Worm (Caenorhabditis elegans) whole organism, young adult: ENCODE measurements around the gene rps-0.

Experiments
- B0035.1 ChIP-seq: sonication (generic microtip); optimal IDR thresholded peaks from 2 replicates; lab custom pipeline; 2016; ENCODE audit warnings: missing genetic modification characterization, mild to moderate bottlenecking, missing compliant biosample characterization, missing genotype, missing genetic modification reagents
- ceh-27 ChIP-seq: fragments of 200-800 bp; sonication (Bioruptor generic); optimal IDR thresholded peaks from 2 replicates; lab custom pipeline; 2018; ENCODE audit warnings: mild to moderate bottlenecking, missing genetic modification characterization, moderate library complexity, missing compliant biosample characterization
- gei-17 ChIP-seq: fragments of 200-800 bp; sonication (Bioruptor generic); optimal IDR thresholded peaks from 2 replicates; lab custom pipeline; 2018; ENCODE audit warnings: mild to moderate bottlenecking, missing genetic modification characterization, missing compliant biosample characterization
- hlh-26 ChIP-seq: fragments of 200-800 bp; sonication (Bioruptor generic); conservative IDR thresholded peaks from 2 replicates; pipeline ENCODE4 v1.3.6; 2022; ENCODE audit warnings: missing genetic modification reagents, missing genetic modification characterization, missing compliant biosample characterization
- hrde-1 ChIP-seq: sonication (generic microtip); optimal IDR thresholded peaks from 2 replicates; lab custom pipeline; 2016; ENCODE audit warnings: missing genetic modification characterization, mild to moderate bottlenecking, missing compliant biosample characterization, moderate library complexity, missing genotype, missing genetic modification reagents, borderline replicate concordance
- lin-26 ChIP-seq: fragments of 200-800 bp; sonication (Bioruptor generic); IDR thresholded peaks from 2 replicates; pipeline ENCODE4 v1.3.6; 2022; ENCODE audit warnings: missing genetic modification reagents, missing genetic modification characterization, missing compliant biosample characterization
- lsl-1 ChIP-seq: fragments of 200-800 bp; sonication (Bioruptor generic); optimal IDR thresholded peaks from 2 replicates; lab custom pipeline; 2018; ENCODE audit warnings: mild to moderate bottlenecking, missing genetic modification characterization, moderate library complexity, missing compliant biosample characterization
- nfya-1 ChIP-seq: sonication (generic microtip); optimal IDR thresholded peaks from 2 replicates; lab custom pipeline; 2017; ENCODE audit warnings: antibody characterized with exemption, missing compliant biosample characterization, missing genetic modification characterization, borderline replicate concordance; ENCODE audit not compliant: insufficient read depth
- rec-8 ChIP-seq, 2 experiments: sonication (generic microtip); optimal IDR thresholded peaks; 2 replicates each; lab custom pipeline; 2016; ENCODE audit warnings: mild to moderate bottlenecking in 2 of 2, missing genetic modification characterization in 2 of 2, missing genetic modification reagents in 2 of 2, missing genotype in 2 of 2, missing biosample characterization in 1 of 2, missing compliant biosample characterization in 1 of 2, moderate library complexity in 1 of 2
- sdz-38 ChIP-seq: sonication (generic microtip); optimal IDR thresholded peaks from 2 replicates; lab custom pipeline; 2016; ENCODE audit warnings: missing genotype, missing genetic modification characterization, missing compliant biosample characterization
- unc-62 ChIP-seq: fragments of 150-350 bp; optimal IDR thresholded peaks from 2 replicates; lab custom pipeline; 2014; ENCODE audit warnings: missing biosample characterization, missing genetic modification reagents, missing genetic modification characterization

DNA sequence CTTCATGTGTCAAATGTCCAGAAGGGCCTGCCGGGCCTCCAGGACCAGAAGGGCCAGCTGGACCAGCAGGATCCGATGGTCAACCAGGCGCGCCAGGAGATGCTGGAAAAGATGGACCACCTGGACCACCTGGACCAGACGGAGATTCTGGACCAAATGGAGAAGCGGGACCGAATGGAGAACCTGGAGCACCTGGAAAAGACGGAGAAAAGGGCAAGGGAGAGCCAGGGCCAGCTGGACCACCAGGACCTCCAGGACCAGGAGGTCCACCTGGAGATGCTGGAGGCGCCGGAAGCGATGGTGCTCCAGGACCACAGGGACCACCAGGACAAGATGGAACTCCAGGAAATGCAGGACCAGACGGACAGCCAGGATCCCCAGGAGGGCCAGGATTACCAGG lies 5.2 kb downstream of the rps-0 start:
- TF ChIP-seq sdz-38 (tag; lab: Kevin White, UChicago) (no peak), hlh-26 (GFP tag; lab: Robert Waterston, UW) (no peak), lin-26 (GFP tag; lab: Robert Waterston, UW) (no peak), unc-62 (GFP tag; lab: Kevin White, UChicago) (no peak), hrde-1 (tag; lab: Kevin White, UChicago) (no peak), nfya-1 (tag; lab: Kevin White, UChicago) (no peak), ceh-27 (GFP tag; lab: Kevin White, UChicago) (no peak), lsl-1 (GFP tag; lab: Kevin White, UChicago) (no peak), rec-8 (tag; optimal IDR thresholded peaks at IDR 0.05; lab: Kevin White, UChicago) (no peak), B0035.1 (no peak), gei-17 (GFP tag; lab: Kevin White, UChicago) (no peak)
